Fruit fly (Drosophila melanogaster): ENCODE results near the gene CG32115.

The CG32115 gene

DNA sequence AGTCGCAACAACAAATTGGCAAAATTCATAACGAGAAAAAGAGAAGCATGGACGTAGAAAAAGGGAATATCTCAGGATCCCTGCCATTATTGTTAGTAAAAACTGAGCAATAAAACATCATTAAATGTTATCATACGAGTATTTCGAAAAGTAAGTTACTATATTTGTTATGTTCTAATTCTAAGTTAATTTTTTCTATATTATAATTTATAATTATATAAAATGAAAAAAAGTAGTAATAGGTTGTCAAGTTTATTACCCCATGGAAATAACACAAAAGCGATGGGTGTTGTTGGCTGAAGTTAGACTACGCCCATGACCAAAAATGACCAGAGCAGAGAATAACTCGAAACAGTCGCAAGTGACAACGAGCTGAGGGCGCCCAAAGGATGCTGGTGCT lies 2.0 kb upstream of the CG32115 start (continued):
- TF ChIP-seq CG3032 (tag; optimal IDR thresholded peaks at IDR 0.05) (peak; percentile 90), CG3919 (GFP tag; optimal IDR thresholded peaks at IDR 0.05) (peak; percentile 22), pdm3 (GFP tag; optimal IDR thresholded peaks at IDR 0.05) (peak; percentile 41), topi (GFP tag; optimal IDR thresholded peaks at IDR 0.05) (peak; percentile 8), spab (GFP tag; optimal IDR thresholded peaks at IDR 0.05) (no peak), esn (GFP tag; optimal IDR thresholded peaks at IDR 0.05) (peak; percentile 80), CG6792 (GFP tag; optimal IDR thresholded peaks at IDR 0.05) (peak; percentile 72), CG9139 (GFP tag; optimal IDR thresholded peaks at IDR 0.05) (no peak), CG6854 (GFP tag; optimal IDR thresholded peaks at IDR 0.05) (no peak), CG11902 (GFP tag; optimal IDR thresholded peaks at IDR 0.05) (peak; percentile 19), acj6 (GFP tag; optimal IDR thresholded peaks at IDR 0.05) (peak; percentile 77), CG11294 (GFP tag; IDR thresholded peaks at IDR 0.05) (no peak; the same call in 1 of the 2 replicates), eg (GFP tag; IDR thresholded peaks at IDR 0.05) (peak; percentile 17; the same call in 1 of the 3 replicates), CG16779 (tag; optimal IDR thresholded peaks at IDR 0.05) (peak; percentile 70), CG34406 (GFP tag; optimal IDR thresholded peaks at IDR 0.05) (peak; percentile 86), CG1621 (tag; optimal IDR thresholded peaks at IDR 0.05) (no peak), Eip75B (GFP tag; optimal IDR thresholded peaks at IDR 0.05) (peak; percentile 38), Hr4 (GFP tag; optimal IDR thresholded peaks at IDR 0.05) (peak; percentile 2), vri (GFP tag; optimal IDR thresholded peaks at IDR 0.05) (no peak), net (GFP tag; optimal IDR thresholded peaks at IDR 0.05) (peak; percentile 32), CG8119 (GFP tag; IDR thresholded peaks at IDR 0.05) (peak; percentile 71), achi (GFP tag; optimal IDR thresholded peaks at IDR 0.05) (peak; percentile 81), cyc (GFP tag; optimal IDR thresholded peaks at IDR 0.05) (no peak), Hr39 (GFP tag; optimal IDR thresholded peaks at IDR 0.05) (peak; percentile 39), CG4318 (GFP tag; optimal IDR thresholded peaks at IDR 0.05) (peak; percentile 10), Ets21C (GFP tag; optimal IDR thresholded peaks at IDR 0.05) (peak; percentile 25), CG31627 (GFP tag; optimal IDR thresholded peaks at IDR 0.05) (peak; percentile 44), Smox (GFP tag; optimal IDR thresholded peaks at IDR 0.05) (peak; percentile 47), Sox102F (GFP tag; optimal IDR thresholded peaks at IDR 0.05) (peak; percentile 54), Blimp-1 (GFP tag; optimal IDR thresholded peaks at IDR 0.05) (no peak)

DNA sequence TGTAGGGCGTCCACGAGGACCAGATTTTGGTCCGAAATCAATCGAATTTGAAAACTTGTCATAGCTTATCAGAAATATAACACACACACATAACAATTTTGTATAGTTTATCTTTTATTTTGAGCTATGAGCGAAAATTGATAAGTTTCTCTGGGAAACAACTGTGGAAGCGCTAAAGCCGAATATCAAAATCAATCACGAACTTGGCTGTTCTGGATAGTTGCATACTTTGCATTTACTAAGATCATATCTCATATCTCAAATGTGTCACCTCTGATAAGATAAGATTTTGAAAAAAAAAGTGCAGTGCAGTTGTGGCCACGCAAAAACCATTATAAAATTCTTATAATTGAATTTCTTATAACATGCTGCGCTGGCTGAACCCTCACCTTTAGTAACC lies 9.8 kb downstream of the CG32115 start, which contains the start of gene CG32117:
TSS of gene CG32117 (minus strand) at position 101 of the 400 bp plus-strand sequence.
- TF ChIP-seq Hr4 (GFP tag; optimal IDR thresholded peaks at IDR 0.05), result no peak
- TF ChIP-seq CG3919 (GFP tag; optimal IDR thresholded peaks at IDR 0.05), result no peak
- no peak for TF ChIP-seq Blimp-1 (GFP tag; optimal IDR thresholded peaks at IDR 0.05)
- no peak for TF ChIP-seq salr (GFP tag; optimal IDR thresholded peaks at IDR 0.05)
- no peak for TF ChIP-seq OdsH (GFP tag; optimal IDR thresholded peaks at IDR 0.05)
- TF ChIP-seq CG15336 (GFP tag; IDR thresholded peaks at IDR 0.05), result no peak
- TF ChIP-seq CG6808 (GFP tag; optimal IDR thresholded peaks at IDR 0.05), result no peak
- no peak for TF ChIP-seq CG10631 (GFP tag; optimal IDR thresholded peaks at IDR 0.05)
- TF ChIP-seq Sox15 (GFP tag; optimal IDR thresholded peaks at IDR 0.05), result no peak
- TF ChIP-seq CG10669 (GFP tag; optimal IDR thresholded peaks at IDR 0.05), result no peak
- no peak for TF ChIP-seq CG11762 (GFP tag; optimal IDR thresholded peaks at IDR 0.05; ENCODE audit: insufficient read depth)
- no peak for TF ChIP-seq CG16779 (tag; optimal IDR thresholded peaks at IDR 0.05)

DNA sequence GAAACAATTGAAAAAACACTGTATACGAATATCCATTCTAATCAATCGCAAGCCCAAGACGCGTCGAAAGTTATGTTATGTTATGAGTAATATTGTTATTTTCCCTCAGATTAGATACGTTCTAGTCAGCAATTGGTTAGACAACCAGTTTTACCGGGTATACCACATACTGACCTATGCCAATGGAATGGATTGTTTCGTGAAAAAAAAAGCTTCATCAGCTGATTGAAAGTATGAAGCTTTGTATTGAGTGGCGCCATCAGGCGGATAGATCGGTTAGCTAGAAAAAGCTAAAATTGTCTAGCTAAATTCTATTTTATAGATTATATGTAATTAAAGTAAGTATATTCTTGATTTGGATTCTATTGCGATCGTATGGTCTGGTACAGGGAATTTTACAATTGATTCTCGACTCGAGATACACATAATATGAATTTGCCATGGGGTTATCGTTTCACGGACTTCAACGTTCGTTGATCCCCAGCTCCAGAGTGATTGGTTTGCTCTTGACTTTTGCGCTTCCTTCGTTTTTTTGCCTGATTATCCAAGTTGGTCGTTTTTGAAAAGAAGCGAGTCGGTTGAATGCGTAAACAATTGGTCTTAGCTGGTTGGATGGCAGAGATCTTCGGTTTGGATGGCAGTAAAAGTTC lies 10.7 kb downstream of the CG32115 start, which contains the start of gene CG12520:
TSS of gene CG12520 (minus strand) at position 159 of the 650 bp plus-strand sequence.
- TF ChIP-seq vri (GFP tag; optimal IDR thresholded peaks at IDR 0.05) (peak; percentile 47), fd85E (GFP tag; optimal IDR thresholded peaks at IDR 0.05) (no peak), svp (GFP tag) (peak; percentile 91)
